Worm (Caenorhabditis elegans) whole organism, late embryonic: Measurements from ENCODE around the gene wrk-1.

Source experiments
- T23F11.4 ChIP-seq: fragments of 200-800 bp; sonication (Bioruptor generic); optimal IDR thresholded peaks from 2 replicates; lab custom pipeline; 2018; ENCODE audit warnings: mild to moderate bottlenecking, missing genetic modification characterization, missing compliant biosample characterization
- dmd-4 ChIP-seq: sonication (generic microtip); optimal IDR thresholded peaks from 2 replicates; lab custom pipeline; 2016; ENCODE audit warnings: borderline replicate concordance, missing genetic modification characterization, missing compliant biosample characterization
- ets-4 ChIP-seq: sonication (generic microtip); optimal IDR thresholded peaks from 2 replicates; lab custom pipeline; 2016; ENCODE audit warnings: missing genetic modification characterization, missing compliant biosample characterization
- nhr-232 ChIP-seq: sonication (generic microtip); optimal IDR thresholded peaks from 2 replicates; lab custom pipeline; 2016; ENCODE audit warnings: missing genetic modification characterization, missing compliant biosample characterization
- ref-2 ChIP-seq: sonication (generic microtip); optimal IDR thresholded peaks from 2 replicates; lab custom pipeline; 2016; ENCODE audit warnings: missing genetic modification characterization, missing compliant biosample characterization

ce11 chrX:8421594-8421993, 29.2 kb upstream of the wrk-1 start:
- TF ChIP-seq nhr-232 (tag; lab: Kevin White, UChicago) (no peak), ets-4 (tag; lab: Kevin White, UChicago) (no peak), dmd-4 (tag; lab: Kevin White, UChicago) (no peak), ref-2 (tag; lab: Kevin White, UChicago) (no peak), T23F11.4 (GFP tag; lab: Kevin White, UChicago) (no peak)
